Worm (Caenorhabditis elegans) whole organism, L1 larva: ENCODE measurements around the gene cog-1.

ENCODE experiments used
- C04F5.9 ChIP-seq: sonication (generic microtip); optimal IDR thresholded peaks from 2 replicates; lab custom pipeline; 2016; ENCODE audit warnings: missing genetic modification characterization, missing compliant biosample characterization
- alr-1 ChIP-seq: fragments of 200-800 bp; sonication (Bioruptor generic); optimal IDR thresholded peaks from 2 replicates; lab custom pipeline; 2018; ENCODE audit warnings: borderline replicate concordance, mild to moderate bottlenecking, missing genetic modification characterization, missing compliant biosample characterization
- aly-2 ChIP-seq: fragments of 150-350 bp; optimal IDR thresholded peaks from 2 replicates; lab custom pipeline; 2014; ENCODE audit warnings: missing biosample characterization, missing genetic modification characterization
- ceh-82 ChIP-seq, 3 experiments: fragments of 150-350 bp in 1 of 3; sonication (generic microtip) in 2 of 3; optimal IDR thresholded peaks; 2 replicates each; lab custom pipeline; 2014 to 2017; ENCODE audit warnings: missing biosample characterization in 3 of 3, missing genetic modification characterization in 3 of 3
- ces-1 ChIP-seq: fragments of 150-350 bp; optimal IDR thresholded peaks from 2 replicates; lab custom pipeline; 2014; ENCODE audit warnings: missing biosample characterization, missing genetic modification reagents, missing genetic modification characterization
- egl-27 ChIP-seq, 2 experiments: fragments of 150-350 bp in 1 of 2; sonication (generic microtip); optimal IDR thresholded peaks; 3 replicates each; lab custom pipeline; 2017 to 2018; ENCODE audit warnings: missing biosample characterization in 2 of 2, missing genetic modification characterization in 2 of 2, missing genetic modification reagents in 2 of 2
- lin-13 ChIP-seq: fragments of 150-350 bp; optimal IDR thresholded peaks from 2 replicates; lab custom pipeline; 2014; ENCODE audit warnings: missing biosample characterization, missing genetic modification reagents, missing genetic modification characterization
- lin-35 ChIP-seq, 2 experiments: fragments of 150-350 bp; optimal IDR thresholded peaks; 2 replicates each; lab custom pipeline; 2014; ENCODE audit warnings: missing biosample characterization in 2 of 2, missing genetic modification characterization in 2 of 2, missing genetic modification reagents in 2 of 2
- lsy-2 ChIP-seq, 2 experiments: fragments of 150-350 bp; optimal IDR thresholded peaks; 2 replicates each; lab custom pipeline; 2014; ENCODE audit warnings: missing biosample characterization in 2 of 2, missing genetic modification characterization in 2 of 2
- mep-1 ChIP-seq: fragments of 150-350 bp; optimal IDR thresholded peaks from 2 replicates; lab custom pipeline; 2014; ENCODE audit warnings: missing biosample characterization, missing genetic modification characterization
- nhr-76 ChIP-seq: sonication (generic microtip); optimal IDR thresholded peaks from 2 replicates; lab custom pipeline; 2017; ENCODE audit warnings: missing biosample characterization, missing genetic modification characterization
- pqm-1 ChIP-seq: sonication (generic microtip); optimal IDR thresholded peaks from 3 replicates; lab custom pipeline; 2017; ENCODE audit warnings: missing biosample characterization, missing genetic modification characterization
- skn-1 ChIP-seq: fragments of 150-350 bp; optimal IDR thresholded peaks from 2 replicates; lab custom pipeline; 2014; ENCODE audit warnings: missing biosample characterization, missing genetic modification characterization
- ztf-4 ChIP-seq: fragments of 150-350 bp; optimal IDR thresholded peaks from 2 replicates; lab custom pipeline; 2014; ENCODE audit warnings: missing biosample characterization, missing genetic modification characterization

ce11 chrII:14866156-14866555 lies 36.1 kb upstream of the cog-1 start:
- no peak for TF ChIP-seq lsy-2 (tag; optimal IDR thresholded peaks at IDR 0.05; lab: Kevin White, UChicago)
- no peak for TF ChIP-seq ces-1
- TF ChIP-seq aly-2: no peak
- no peak for TF ChIP-seq mep-1 (tag; lab: Kevin White, UChicago)
- TF ChIP-seq ztf-4 (tag; lab: Kevin White, UChicago): no peak
- no peak for TF ChIP-seq pqm-1 (tag; lab: Kevin White, UChicago)
- no peak for TF ChIP-seq alr-1 (tag; lab: Kevin White, UChicago)
- no peak for TF ChIP-seq skn-1 (tag; lab: Kevin White, UChicago)
- no peak for TF ChIP-seq lin-35 (GFP tag; optimal IDR thresholded peaks at IDR 0.05; lab: Kevin White, UChicago)
- TF ChIP-seq ceh-82 (tag; optimal IDR thresholded peaks at IDR 0.05; lab: Kevin White, UChicago): no peak
- TF ChIP-seq C04F5.9: no peak
- TF ChIP-seq lin-13 (GFP tag; lab: Kevin White, UChicago): no peak
- no peak for TF ChIP-seq nhr-76 (tag; lab: Kevin White, UChicago)
- TF ChIP-seq egl-27 (tag; optimal IDR thresholded peaks at IDR 0.05; lab: Kevin White, UChicago): no peak
